Worm (Caenorhabditis elegans) whole organism, L2 larva: ENCODE measurements around the gene vha-1.
A peak's percentile ranks its signal among the peaks of the same experiment; 100 is the strongest.

ENCODE experiments used
- C34F6.9 ChIP-seq: fragments of 150-350 bp; optimal IDR thresholded peaks from 2 replicates; lab custom pipeline; 2014; ENCODE audit warnings: missing biosample characterization, missing genetic modification characterization
- R02D3.7 ChIP-seq: fragments of 150-350 bp; optimal IDR thresholded peaks from 2 replicates; lab custom pipeline; 2014; ENCODE audit warnings: missing biosample characterization, missing genetic modification characterization
- Y55F3AM.14 ChIP-seq: fragments of 200-800 bp; sonication (Bioruptor generic); optimal IDR thresholded peaks from 2 replicates; lab custom pipeline; 2018; ENCODE audit warnings: mild to moderate bottlenecking, missing genetic modification characterization, missing compliant biosample characterization
- ZK546.5 ChIP-seq: sonication (generic microtip); optimal IDR thresholded peaks from 2 replicates; lab custom pipeline; 2017; ENCODE audit warnings: missing biosample characterization, missing genetic modification characterization
- alr-1 ChIP-seq: fragments of 150-350 bp; optimal IDR thresholded peaks from 2 replicates; lab custom pipeline; 2014; ENCODE audit warnings: missing biosample characterization, missing genetic modification characterization
- aly-2 ChIP-seq: fragments of 150-350 bp; optimal IDR thresholded peaks from 2 replicates; lab custom pipeline; 2014; ENCODE audit warnings: missing biosample characterization, missing genetic modification characterization
- ama-1 ChIP-seq: fragments of 150-350 bp; optimal IDR thresholded peaks from 2 replicates; lab custom pipeline; 2018; ENCODE audit warnings: inconsistent platforms
- blmp-1 ChIP-seq: sonication (generic microtip); optimal IDR thresholded peaks from 2 replicates; lab custom pipeline; 2017; ENCODE audit warnings: missing genetic modification characterization, mild to moderate bottlenecking, missing compliant biosample characterization, antibody characterized with exemption, moderate library complexity; ENCODE audit not compliant: insufficient read depth
- ceh-82 ChIP-seq: fragments of 150-350 bp; optimal IDR thresholded peaks from 2 replicates; lab custom pipeline; 2014; ENCODE audit warnings: missing biosample characterization, missing genetic modification characterization
- crh-2 ChIP-seq: sonication (generic microtip); optimal IDR thresholded peaks from 2 replicates; lab custom pipeline; 2017; ENCODE audit warnings: missing biosample characterization, missing genetic modification characterization
- dmd-4 ChIP-seq: sonication (generic microtip); optimal IDR thresholded peaks from 2 replicates; lab custom pipeline; 2017; ENCODE audit warnings: missing biosample characterization, missing genetic modification characterization
- egl-27 ChIP-seq: sonication (generic microtip); optimal IDR thresholded peaks from 3 replicates; lab custom pipeline; 2017; ENCODE audit warnings: missing biosample characterization, missing genetic modification reagents, missing genetic modification characterization
- elt-1 ChIP-seq: fragments of 150-350 bp; optimal IDR thresholded peaks from 2 replicates; lab custom pipeline; 2014; ENCODE audit warnings: missing biosample characterization, missing genetic modification characterization
- elt-3 ChIP-seq: sonication (generic microtip); optimal IDR thresholded peaks from 2 replicates; lab custom pipeline; 2017; ENCODE audit warnings: missing biosample characterization, missing genetic modification characterization
- fos-1 ChIP-seq: fragments of 150-350 bp; optimal IDR thresholded peaks from 2 replicates; lab custom pipeline; 2014; ENCODE audit warnings: missing biosample characterization, missing genetic modification characterization
- gmeb-1 ChIP-seq: fragments of 150-350 bp; optimal IDR thresholded peaks from 2 replicates; lab custom pipeline; 2014; ENCODE audit warnings: missing biosample characterization, missing genetic modification characterization
- lin-11 ChIP-seq: fragments of 150-350 bp; sonication (generic microtip); optimal IDR thresholded peaks from 2 replicates; lab custom pipeline; 2014; ENCODE audit warnings: missing biosample characterization, missing genetic modification characterization, inconsistent platforms, mixed read lengths
- lin-13 ChIP-seq: fragments of 150-350 bp; optimal IDR thresholded peaks from 2 replicates; lab custom pipeline; 2014; ENCODE audit warnings: missing biosample characterization, missing genetic modification reagents, missing genetic modification characterization
- lin-39 ChIP-seq: fragments of 150-350 bp; optimal IDR thresholded peaks from 2 replicates; lab custom pipeline; 2014; ENCODE audit warnings: missing biosample characterization, missing genetic modification reagents, missing genetic modification characterization
- lsy-2 ChIP-seq, 2 experiments: fragments of 150-350 bp in 1 of 2; sonication (generic microtip) in 1 of 2; optimal IDR thresholded peaks; 2 replicates each; lab custom pipeline; 2014 to 2017; ENCODE audit warnings: missing biosample characterization in 2 of 2, missing genetic modification characterization in 2 of 2
- mdl-1 ChIP-seq, 2 experiments: fragments of 150-350 bp in 1 of 2; sonication (generic microtip) in 1 of 2; optimal IDR thresholded peaks; 2 replicates each; lab custom pipeline; 2017; ENCODE audit warnings: missing biosample characterization in 2 of 2, missing genetic modification characterization in 2 of 2
- nhr-10 ChIP-seq: sonication (generic microtip); optimal IDR thresholded peaks from 2 replicates; lab custom pipeline; 2017; ENCODE audit warnings: missing biosample characterization, missing genetic modification characterization
- nhr-11 ChIP-seq: fragments of 150-350 bp; optimal IDR thresholded peaks from 2 replicates; lab custom pipeline; 2014; ENCODE audit warnings: missing biosample characterization, missing genetic modification characterization
- nhr-12 ChIP-seq: fragments of 150-350 bp; optimal IDR thresholded peaks from 2 replicates; lab custom pipeline; 2014; ENCODE audit warnings: missing biosample characterization, missing genetic modification characterization
- nhr-129 ChIP-seq: fragments of 150-350 bp; optimal IDR thresholded peaks from 2 replicates; lab custom pipeline; 2014; ENCODE audit warnings: missing biosample characterization, missing genetic modification characterization
- nhr-21 ChIP-seq: fragments of 150-350 bp; optimal IDR thresholded peaks from 2 replicates; lab custom pipeline; 2014; ENCODE audit warnings: missing biosample characterization, missing genetic modification characterization
- nhr-23 ChIP-seq: fragments of 150-350 bp; optimal IDR thresholded peaks from 2 replicates; lab custom pipeline; 2014; ENCODE audit warnings: missing biosample characterization, missing genetic modification reagents, missing genetic modification characterization
- nhr-237 ChIP-seq: fragments of 150-350 bp; optimal IDR thresholded peaks from 2 replicates; lab custom pipeline; 2014; ENCODE audit warnings: missing biosample characterization, missing genetic modification characterization
- nhr-25 ChIP-seq: fragments of 150-350 bp; sonication (generic microtip); optimal IDR thresholded peaks from 3 replicates; lab custom pipeline; 2014; ENCODE audit warnings: missing biosample characterization, missing genetic modification characterization
- nhr-6 ChIP-seq: fragments of 150-350 bp; optimal IDR thresholded peaks from 2 replicates; lab custom pipeline; 2014; ENCODE audit warnings: missing biosample characterization, missing genetic modification characterization
- nhr-77 ChIP-seq: fragments of 150-350 bp; optimal IDR thresholded peaks from 2 replicates; lab custom pipeline; 2014; ENCODE audit warnings: missing biosample characterization, missing genetic modification characterization
- peb-1 ChIP-seq: fragments of 150-350 bp; optimal IDR thresholded peaks from 2 replicates; lab custom pipeline; 2014; ENCODE audit warnings: missing biosample characterization, missing genetic modification characterization
- sem-4 ChIP-seq: fragments of 150-350 bp; optimal IDR thresholded peaks from 2 replicates; lab custom pipeline; 2014; ENCODE audit warnings: missing biosample characterization, missing genetic modification reagents, missing genetic modification characterization
- skn-1 ChIP-seq: sonication (generic microtip); optimal IDR thresholded peaks from 2 replicates; lab custom pipeline; 2017; ENCODE audit warnings: missing biosample characterization, missing genetic modification characterization
- sma-3 ChIP-seq: sonication (generic microtip); optimal IDR thresholded peaks from 2 replicates; lab custom pipeline; 2016; ENCODE audit warnings: missing genetic modification reagents, missing genetic modification characterization, missing compliant biosample characterization
- sma-9 ChIP-seq, 2 experiments: fragments of 150-350 bp in 1 of 2; sonication (generic microtip) in 1 of 2; optimal IDR thresholded peaks; 2 replicates each; lab custom pipeline; 2014 to 2016; ENCODE audit warnings: missing genetic modification characterization in 2 of 2, mild to moderate bottlenecking in 1 of 2, missing biosample characterization in 1 of 2, missing compliant biosample characterization in 1 of 2, missing genetic modification reagents in 1 of 2, moderate library complexity in 1 of 2
- snpc-4 ChIP-seq: fragments of 150-350 bp; optimal IDR thresholded peaks from 2 replicates; lab custom pipeline; 2014; ENCODE audit warnings: missing biosample characterization, missing genetic modification characterization
- unc-39 ChIP-seq: fragments of 150-350 bp; optimal IDR thresholded peaks from 2 replicates; lab custom pipeline; 2014; ENCODE audit warnings: missing biosample characterization, missing genetic modification characterization
- unc-55 ChIP-seq: fragments of 150-350 bp; sonication (generic microtip); optimal IDR thresholded peaks from 3 replicates; lab custom pipeline; 2014; ENCODE audit warnings: missing biosample characterization, missing genetic modification reagents, missing genetic modification characterization
- unc-62 ChIP-seq: fragments of 150-350 bp; optimal IDR thresholded peaks from 2 replicates; lab custom pipeline; 2014; ENCODE audit warnings: missing biosample characterization, missing genetic modification reagents, missing genetic modification characterization
- zag-1 ChIP-seq: fragments of 150-350 bp; optimal IDR thresholded peaks from 2 replicates; lab custom pipeline; 2014; ENCODE audit warnings: missing biosample characterization, missing genetic modification characterization
- ztf-1 ChIP-seq: fragments of 200-800 bp; sonication (Bioruptor generic); conservative IDR thresholded peaks from 2 replicates; pipeline ENCODE4 v1.3.6; 2022; ENCODE audit warnings: missing genetic modification characterization, missing compliant biosample characterization
- ztf-11 ChIP-seq: sonication (generic microtip); optimal IDR thresholded peaks from 2 replicates; lab custom pipeline; 2017; ENCODE audit warnings: missing biosample characterization, missing genetic modification characterization
- ztf-4 ChIP-seq: fragments of 150-350 bp; optimal IDR thresholded peaks from 2 replicates; lab custom pipeline; 2014; ENCODE audit warnings: missing biosample characterization, missing genetic modification characterization

vha-1 gene

DNA sequence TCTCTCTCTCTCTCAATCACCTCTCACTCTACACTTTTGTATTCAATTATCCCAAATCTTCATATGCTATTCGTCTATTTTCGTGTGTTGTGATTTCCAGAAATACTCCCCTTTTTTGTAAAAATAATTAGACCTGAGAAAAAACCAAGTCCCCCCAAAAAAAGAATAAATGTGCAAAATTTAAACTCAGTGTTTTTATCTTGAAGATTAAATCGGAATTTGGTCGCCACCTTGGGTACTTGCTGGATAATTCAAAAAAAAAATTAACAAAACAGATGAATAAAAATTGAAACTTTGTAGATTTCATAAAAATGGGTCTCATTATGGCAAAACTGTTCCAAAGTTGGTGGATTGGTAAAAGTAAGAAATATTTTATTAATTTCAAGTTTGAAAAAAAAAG lies 41.9 kb downstream of the vha-1 start, which contains the start of gene arl-5:
Gene arl-5, plus strand, starts transcription at position 301 of the 400 bp plus-strand sequence.
- TF ChIP-seq ceh-82 (tag; lab: Kevin White, UChicago) (no peak), nhr-25 (tag; lab: Kevin White, UChicago) (no peak), nhr-10 (no peak), crh-2 (no peak), ama-1 (lab: Kevin White, UChicago) (no peak), lin-39 (no peak), peb-1 (no peak), sma-3 (GFP tag; lab: Kevin White, UChicago) (no peak), nhr-129 (tag; lab: Kevin White, UChicago) (no peak), aly-2 (tag; lab: Kevin White, UChicago) (no peak)

- TF ChIP-seq elt-1 (tag; lab: Kevin White, UChicago): no peak
- no peak for TF ChIP-seq ztf-11
- TF ChIP-seq ama-1 (lab: Kevin White, UChicago): no peak
- no peak for TF ChIP-seq nhr-23 (tag; lab: Kevin White, UChicago)
Observed at ce11 chrIII:9823748-9824147, 42.7 kb downstream of the vha-1 start.

- TF ChIP-seq elt-3 (tag; lab: Kevin White, UChicago): no peak
- TF ChIP-seq gmeb-1 (tag; lab: Kevin White, UChicago): no peak
- no peak for TF ChIP-seq zag-1 (tag; lab: Kevin White, UChicago)
- no peak for TF ChIP-seq ztf-11
- peak; percentile 18 for TF ChIP-seq crh-2
- no peak for TF ChIP-seq alr-1 (tag; lab: Kevin White, UChicago)
- no peak for TF ChIP-seq unc-62 (GFP tag; lab: Kevin White, UChicago)
- TF ChIP-seq nhr-6: no peak
- TF ChIP-seq aly-2 (tag; lab: Kevin White, UChicago): no peak
- no peak for TF ChIP-seq sma-9 (GFP tag; optimal IDR thresholded peaks at IDR 0.05; lab: Kevin White, UChicago)
- TF ChIP-seq sma-9 (tag; optimal IDR thresholded peaks at IDR 0.05; lab: Kevin White, UChicago): no peak
- TF ChIP-seq peb-1: no peak
- no peak for TF ChIP-seq fos-1 (tag; lab: Kevin White, UChicago)
- no peak for TF ChIP-seq nhr-12 (tag; lab: Kevin White, UChicago)
- TF ChIP-seq ztf-1: no peak
- peak; percentile 40 for TF ChIP-seq sma-3 (GFP tag; lab: Kevin White, UChicago)
- TF ChIP-seq nhr-21 (tag; lab: Kevin White, UChicago): no peak
- TF ChIP-seq ztf-4 (tag; lab: Kevin White, UChicago): peak; percentile 78
- no peak for TF ChIP-seq nhr-23 (tag; lab: Kevin White, UChicago)
- TF ChIP-seq ceh-82 (tag; lab: Kevin White, UChicago): no peak
- TF ChIP-seq unc-55 (GFP tag; lab: Kevin White, UChicago): no peak
- no peak for TF ChIP-seq nhr-129 (tag; lab: Kevin White, UChicago)
- TF ChIP-seq ama-1 (lab: Kevin White, UChicago): peak; percentile 67
- no peak for TF ChIP-seq blmp-1 (tag; lab: Kevin White, UChicago)
- TF ChIP-seq mdl-1 (tag; optimal IDR thresholded peaks at IDR 0.05; lab: Kevin White, UChicago): no peak
- peak; percentile 11 for TF ChIP-seq lin-13
- TF ChIP-seq nhr-237: no peak
- no peak for TF ChIP-seq skn-1
- no peak for TF ChIP-seq unc-39 (tag; lab: Kevin White, UChicago)
- TF ChIP-seq Y55F3AM.14 (GFP tag; lab: Kevin White, UChicago): no peak
- TF ChIP-seq egl-27 (tag; lab: Kevin White, UChicago): no peak
- TF ChIP-seq dmd-4 (tag; lab: Kevin White, UChicago): no peak
- TF ChIP-seq snpc-4 (tag; lab: Kevin White, UChicago): no peak
- no peak for TF ChIP-seq elt-1 (tag; lab: Kevin White, UChicago)
- TF ChIP-seq lsy-2 (tag; optimal IDR thresholded peaks at IDR 0.05; lab: Kevin White, UChicago): peak in 1 of 2 experiments; percentile 32
- no peak for TF ChIP-seq R02D3.7 (tag; lab: Kevin White, UChicago)
- no peak for TF ChIP-seq lin-11
- TF ChIP-seq nhr-10: no peak
- TF ChIP-seq nhr-11 (tag; lab: Kevin White, UChicago): no peak
- TF ChIP-seq C34F6.9 (tag; lab: Kevin White, UChicago): no peak
- no peak for TF ChIP-seq lin-39
- TF ChIP-seq nhr-77 (tag; lab: Kevin White, UChicago): no peak
- TF ChIP-seq nhr-25 (tag; lab: Kevin White, UChicago): peak; percentile 2
- no peak for TF ChIP-seq ZK546.5 (tag; lab: Kevin White, UChicago)
- no peak for TF ChIP-seq sem-4
Observed at ce11 chrIII:9824330-9824934, 43.4 kb downstream of the vha-1 start, which contains the start of gene lin-52. lin-52 (minus strand) TSS chrIII:9824750.
